Fruit fly (Drosophila melanogaster) whole organism, embryonic: ENCODE data around the gene CG3349.

Experiments used
- B-H2 ChIP-seq: fragments of 200-800 bp; sonication (Bioruptor generic); optimal IDR thresholded peaks from 2 replicates; lab custom pipeline; 2018; ENCODE audit warnings: missing biosample characterization, mild to moderate bottlenecking, missing genetic modification characterization
- CG11398 ChIP-seq: fragments of 200-800 bp; sonication (Bioruptor generic); optimal IDR thresholded peaks from 2 replicates; lab custom pipeline; 2016; ENCODE audit warnings: missing biosample characterization, missing genetic modification characterization
- CG14710 ChIP-seq: fragments of 200-800 bp; sonication (Bioruptor generic); optimal IDR thresholded peaks from 3 replicates; lab custom pipeline; 2019; ENCODE audit warnings: missing biosample characterization, mild to moderate bottlenecking, missing genetic modification characterization, moderate library complexity
- CG15269 ChIP-seq: fragments of 200-800 bp; sonication (Bioruptor generic); optimal IDR thresholded peaks from 2 replicates; lab custom pipeline; 2018; ENCODE audit warnings: missing biosample characterization, mild to moderate bottlenecking, missing genetic modification characterization, moderate library complexity
- CG15479 ChIP-seq: fragments of 200-800 bp; sonication (Bioruptor generic); optimal IDR thresholded peaks from 3 replicates; lab custom pipeline; 2019; ENCODE audit warnings: missing biosample characterization, mild to moderate bottlenecking, missing genetic modification characterization, moderate library complexity
- CG16815 ChIP-seq: fragments of 200-800 bp; sonication (Bioruptor generic); optimal IDR thresholded peaks from 3 replicates; lab custom pipeline; 2017; ENCODE audit warnings: missing biosample characterization, mild to moderate bottlenecking, missing genetic modification characterization
- CG30020 ChIP-seq: fragments of 200-800 bp; optimal IDR thresholded peaks from 2 replicates; lab custom pipeline; 2019; ENCODE audit warnings: missing biosample characterization, mild to moderate bottlenecking, missing genetic modification characterization, moderate library complexity
- CG3281 ChIP-seq: fragments of 200-800 bp; sonication (Bioruptor generic); optimal IDR thresholded peaks from 3 replicates; lab custom pipeline; 2017; ENCODE audit warnings: missing biosample characterization, mild to moderate bottlenecking, missing genetic modification characterization
- CG4360 ChIP-seq: fragments of 200-800 bp; sonication (Bioruptor generic); IDR thresholded peaks from 2 replicates; pipeline ENCODE4 v1.3.6; 2022; ENCODE audit warnings: missing biosample characterization, missing genetic modification characterization
- CG4617 ChIP-seq: fragments of 200-800 bp; sonication (Bioruptor generic); optimal IDR thresholded peaks from 3 replicates; lab custom pipeline; 2016; ENCODE audit warnings: missing biosample characterization, missing genetic modification characterization, borderline replicate concordance
- CG4730 ChIP-seq: fragments of 200-800 bp; sonication (Bioruptor generic); IDR thresholded peaks from 2 replicates; pipeline ENCODE4 v1.3.6; 2022; ENCODE audit warnings: missing biosample characterization, missing genetic modification characterization
- CG7928 ChIP-seq: fragments of 200-800 bp; sonication (Bioruptor generic); optimal IDR thresholded peaks from 2 replicates; lab custom pipeline; 2017; ENCODE audit warnings: missing biosample characterization, mild to moderate bottlenecking, missing genetic modification characterization
- CG8290 ChIP-seq, 3 experiments: fragments of 200-800 bp; sonication (Bioruptor generic); optimal IDR thresholded peaks; 2 replicates each; lab custom pipeline; 2016 to 2019; ENCODE audit warnings: missing biosample characterization in 3 of 3, missing genetic modification characterization in 3 of 3, mild to moderate bottlenecking in 2 of 3, moderate library complexity in 1 of 3
- CG9215 ChIP-seq: fragments of 200-800 bp; sonication (Bioruptor generic); IDR thresholded peaks from 2 replicates; pipeline ENCODE4 v1.3.6; 2022; ENCODE audit warnings: missing biosample characterization, missing genetic modification characterization
- CG9437 ChIP-seq: fragments of 200-800 bp; sonication (Bioruptor generic); optimal IDR thresholded peaks from 2 replicates; lab custom pipeline; 2018; ENCODE audit warnings: missing biosample characterization, mild to moderate bottlenecking, missing genetic modification characterization
- CG9932 ChIP-seq: fragments of 200-800 bp; sonication (Bioruptor generic); IDR thresholded peaks from 2 replicates; pipeline ENCODE4 v1.3.6; 2022; ENCODE audit warnings: missing biosample characterization, missing genetic modification characterization
- CrebB ChIP-seq: fragments of 200-800 bp; sonication (Bioruptor generic); optimal IDR thresholded peaks from 3 replicates; lab custom pipeline; 2018; ENCODE audit warnings: missing biosample characterization, mild to moderate bottlenecking, missing genetic modification characterization
- Deaf1 ChIP-seq: fragments of 200-800 bp; optimal IDR thresholded peaks from 3 replicates; lab custom pipeline; 2019; ENCODE audit warnings: missing biosample characterization, mild to moderate bottlenecking, missing genetic modification characterization, moderate library complexity
- Dfd ChIP-seq, 2 experiments: fragments of >200 bp; optimal IDR thresholded peaks; 2 replicates each; lab custom pipeline; 2017; ENCODE audit warnings: missing biosample characterization in 2 of 2, missing genetic modification characterization in 2 of 2
- Fer2 ChIP-seq: fragments of 200-800 bp; sonication (Bioruptor generic); optimal IDR thresholded peaks from 2 replicates; lab custom pipeline; 2018; ENCODE audit warnings: missing biosample characterization, mild to moderate bottlenecking, missing genetic modification characterization, moderate library complexity
- H15 ChIP-seq: fragments of 200-800 bp; sonication (Bioruptor generic); IDR thresholded peaks from 3 replicates; pipeline ENCODE4 v1.3.6; 2022; ENCODE audit warnings: missing biosample characterization, missing genetic modification characterization
- Lpt ChIP-seq: fragments of >200 bp; optimal IDR thresholded peaks from 2 replicates; lab custom pipeline; 2018; ENCODE audit warnings: missing biosample characterization, missing genetic modification characterization
- NC2α ChIP-seq: fragments of 200-800 bp; sonication (Bioruptor generic); optimal IDR thresholded peaks from 2 replicates; lab custom pipeline; 2016; ENCODE audit warnings: missing biosample characterization, missing genetic modification characterization
- PHDP ChIP-seq: fragments of 200-800 bp; sonication (Bioruptor generic); optimal IDR thresholded peaks from 3 replicates; lab custom pipeline; 2018; ENCODE audit warnings: missing biosample characterization, mild to moderate bottlenecking, missing genetic modification characterization, moderate library complexity
- Six4 ChIP-seq: fragments of 200-800 bp; sonication (Bioruptor generic); optimal IDR thresholded peaks from 2 replicates; lab custom pipeline; 2016; ENCODE audit warnings: missing biosample characterization, missing genetic modification characterization
- YL-1 ChIP-seq: fragments of 200-800 bp; sonication (Bioruptor generic); optimal IDR thresholded peaks from 3 replicates; lab custom pipeline; 2017; ENCODE audit warnings: missing biosample characterization, mild to moderate bottlenecking, missing genetic modification characterization
- abd-A ChIP-seq: fragments of 200-800 bp; sonication (Bioruptor generic); optimal IDR thresholded peaks from 3 replicates; lab custom pipeline; 2019; ENCODE audit warnings: missing biosample characterization, mild to moderate bottlenecking, missing genetic modification characterization, moderate library complexity
- amos ChIP-seq: fragments of 200-800 bp; sonication (Bioruptor generic); IDR thresholded peaks from 2 replicates; pipeline ENCODE4 v1.3.6; 2022; ENCODE audit warnings: missing biosample characterization, missing genetic modification characterization; ENCODE audit not compliant: partially characterized antibody
- az2 ChIP-seq: fragments of 200-800 bp; sonication (Bioruptor generic); optimal IDR thresholded peaks from 3 replicates; lab custom pipeline; 2016; ENCODE audit warnings: missing biosample characterization, missing genetic modification characterization
- caup ChIP-seq: fragments of 200-800 bp; sonication (Bioruptor generic); optimal IDR thresholded peaks from 3 replicates; lab custom pipeline; 2017; ENCODE audit warnings: missing biosample characterization, mild to moderate bottlenecking, missing genetic modification characterization, moderate library complexity; ENCODE audit not compliant: severe bottlenecking
- dmrt11E ChIP-seq: fragments of 200-800 bp; sonication (Bioruptor generic); optimal IDR thresholded peaks from 3 replicates; lab custom pipeline; 2018; ENCODE audit warnings: missing biosample characterization, mild to moderate bottlenecking, missing genetic modification characterization, moderate library complexity
- eve ChIP-seq, 2 experiments: fragments of >200 bp; optimal IDR thresholded peaks; 2 replicates each; lab custom pipeline; 2017; ENCODE audit warnings: missing biosample characterization in 2 of 2, missing genetic modification characterization in 2 of 2
- gro ChIP-seq: fragments of 200-800 bp; sonication (Bioruptor generic); optimal IDR thresholded peaks from 2 replicates; lab custom pipeline; 2016; ENCODE audit warnings: missing biosample characterization, missing genetic modification characterization
- nerfin-2 ChIP-seq: fragments of 200-800 bp; sonication (Bioruptor generic); IDR thresholded peaks from 2 replicates; pipeline ENCODE4 v1.3.6; 2022; ENCODE audit warnings: missing biosample characterization, missing genetic modification characterization; ENCODE audit not compliant: partially characterized antibody
- otp ChIP-seq: fragments of 200-800 bp; sonication (Bioruptor generic); IDR thresholded peaks from 3 replicates; pipeline ENCODE4, ENCODE4 v1.3.6; 2022; ENCODE audit warnings: missing biosample characterization, missing genetic modification characterization
- pita ChIP-seq: fragments of 200-800 bp; sonication (Bioruptor generic); optimal IDR thresholded peaks from 2 replicates; lab custom pipeline; 2017; ENCODE audit warnings: missing biosample characterization, mild to moderate bottlenecking, missing genetic modification characterization
- repo ChIP-seq: fragments of 200-800 bp; sonication (Bioruptor generic); optimal IDR thresholded peaks from 2 replicates; lab custom pipeline; 2016; ENCODE audit warnings: missing biosample characterization, missing genetic modification characterization
- sc ChIP-seq, 3 experiments: fragments of >200 bp in 2 of 3; fragments of 200-800 bp in 1 of 3; sonication (Bioruptor generic) in 1 of 3; optimal IDR thresholded peaks; 2 replicates in 2 of 3; 3 replicates in 1 of 3; lab custom pipeline; 2017; ENCODE audit warnings: mild to moderate bottlenecking in 1 of 3, missing biosample characterization in 1 of 3, missing genetic modification characterization in 1 of 3, missing genetic modification reagents in 1 of 3
- sob ChIP-seq: fragments of 200-800 bp; sonication (Bioruptor generic); IDR thresholded peaks from 2 replicates; pipeline ENCODE4 v1.3.6; 2022; ENCODE audit warnings: missing biosample characterization, missing genetic modification characterization
- sqz ChIP-seq: fragments of 200-800 bp; sonication (Bioruptor generic); optimal IDR thresholded peaks from 3 replicates; lab custom pipeline; 2018; ENCODE audit warnings: missing biosample characterization, mild to moderate bottlenecking, missing genetic modification characterization
- stwl ChIP-seq: fragments of 200-800 bp; sonication (Bioruptor generic); optimal IDR thresholded peaks from 3 replicates; lab custom pipeline; 2018; ENCODE audit warnings: missing biosample characterization, mild to moderate bottlenecking, missing genetic modification characterization, moderate library complexity
- sug ChIP-seq: fragments of 200-800 bp; optimal IDR thresholded peaks from 2 replicates; lab custom pipeline; 2019; ENCODE audit warnings: missing biosample characterization, mild to moderate bottlenecking, missing genetic modification characterization, moderate library complexity
- vvl ChIP-seq: fragments of 200-800 bp; sonication (Bioruptor generic); IDR thresholded peaks from 2 replicates; pipeline ENCODE4 v1.3.6; 2022; ENCODE audit warnings: missing biosample characterization, missing genetic modification characterization
- wor ChIP-seq: fragments of 200-800 bp; sonication (Bioruptor generic); IDR thresholded peaks from 2 replicates; pipeline ENCODE4 v1.3.6; 2022; ENCODE audit warnings: missing biosample characterization, missing genetic modification characterization
- yki ChIP-seq: fragments of >200 bp; optimal IDR thresholded peaks from 3 replicates; lab custom pipeline; 2018
- zen2 ChIP-seq: fragments of 200-800 bp; sonication (Bioruptor generic); IDR thresholded peaks from 3 replicates; pipeline ENCODE4 v1.3.6; 2022; ENCODE audit warnings: missing biosample characterization, missing genetic modification characterization; ENCODE audit not compliant: partially characterized antibody
- zfh1 ChIP-seq: fragments of 200-800 bp; sonication (Bioruptor generic); IDR thresholded peaks from 3 replicates; pipeline ENCODE4 v1.3.6; 2022; ENCODE audit warnings: missing biosample characterization, missing genetic modification characterization

Gene CG3349

dm6 chr3L:14977536-14978495 is 1.6 kb upstream of the CG3349 start (continued):
- TF ChIP-seq pita (GFP tag; lab: Kevin White, UChicago) (no peak), caup (no peak), sob (GFP tag; lab: Robert Waterston, UW) (peak; percentile 67; the same call in 1 of the 2 replicates), CG9437 (peak; percentile 71), zen2 (GFP tag; lab: Robert Waterston, UW) (0 out of 3 replicates have a peak, but pooled peaks have one; percentile 17), yki (lab: Kevin White, UChicago) (no peak), CG4360 (peak; percentile 57; the same call in 1 of the 2 replicates), eve (GFP tag; optimal IDR thresholded peaks at IDR 0.05; lab: Kevin White, UChicago) (peak in 1 of 2 experiments; percentile 59), CG15479 (GFP tag; lab: Kevin White, UChicago) (peak; percentile 91), PHDP (no peak), otp (GFP tag; lab: Robert Waterston, UW) (peak; percentile 69; the same call in 1 of the 3 replicates), zfh1 (GFP tag; lab: Robert Waterston, UW) (peak; percentile 70), amos (GFP tag; lab: Robert Waterston, UW) (peak; percentile 41; the same call in 1 of the 2 replicates), sug (tag; lab: Kevin White, UChicago) (peak; percentile 57), B-H2 (GFP tag; lab: Kevin White, UChicago) (no peak), Deaf1 (tag; lab: Kevin White, UChicago) (peak; percentile 83), CG15269 (tag; lab: Kevin White, UChicago) (peak; percentile 18), NC2α (GFP tag; lab: Kevin White, UChicago) (no peak), abd-A (peak; percentile 63), wor (GFP tag; lab: Robert Waterston, UW) (no peak), Dfd (GFP tag; optimal IDR thresholded peaks at IDR 0.05; lab: Kevin White, UChicago) (no peak), gro (GFP tag; lab: Kevin White, UChicago) (no peak), CG30020 (tag; lab: Kevin White, UChicago) (peak; percentile 20), repo (GFP tag; lab: Kevin White, UChicago) (no peak), Lpt (GFP tag; lab: Kevin White, UChicago) (no peak), Six4 (GFP tag; lab: Kevin White, UChicago) (peak; percentile 24), CG16815 (peak; percentile 67), CG9932 (no peak), CG8290 (GFP tag; optimal IDR thresholded peaks at IDR 0.05; lab: Kevin White, UChicago) (peak; percentile 7), CG8290 (tag; optimal IDR thresholded peaks at IDR 0.05; lab: Kevin White, UChicago) (peak in 1 of 2 experiments; percentile 56), nerfin-2 (0 out of 2 replicates have a peak, but pooled peaks have one; percentile 18), Fer2 (tag; lab: Kevin White, UChicago) (no peak), H15 (GFP tag; lab: Robert Waterston, UW) (peak; percentile 23; the same call in 1 of the 3 replicates), sc (optimal IDR thresholded peaks at IDR 0.05; lab: Kevin White, UChicago) (no peak), sc (GFP tag; optimal IDR thresholded peaks at IDR 0.05; lab: Kevin White, UChicago) (no peak), CG11398 (GFP tag; lab: Kevin White, UChicago) (no peak), CG4617 (peak; percentile 3), YL-1 (GFP tag; lab: Kevin White, UChicago) (peak; percentile 35), CG3281 (GFP tag; lab: Kevin White, UChicago) (no peak), CG9215 (no peak), vvl (peak; percentile 58), CG7928 (GFP tag; lab: Kevin White, UChicago) (no peak), az2 (GFP tag; lab: Kevin White, UChicago) (peak; percentile 65), CG4730 (GFP tag; lab: Robert Waterston, UW) (peak; percentile 28; the same call in 1 of the 2 replicates), CrebB (no peak), CG14710 (tag; lab: Kevin White, UChicago) (peak; percentile 80), dmrt11E (tag; lab: Kevin White, UChicago) (peak; percentile 78), sqz (peak; percentile 54), stwl (tag; lab: Kevin White, UChicago) (no peak)
